Fruit fly (Drosophila melanogaster) whole organism, embryonic: ENCODE results near the gene CG11703.

ENCODE experiments used
- CG10431 ChIP-seq: fragments of 200-800 bp; sonication (Bioruptor generic); optimal IDR thresholded peaks from 3 replicates; lab custom pipeline; 2018; ENCODE audit warnings: missing biosample characterization, mild to moderate bottlenecking, missing genetic modification characterization
- CG11085 ChIP-seq: fragments of 200-800 bp; sonication (Bioruptor generic); IDR thresholded peaks from 2 replicates; pipeline ENCODE4 v1.3.6; 2022; ENCODE audit warnings: missing biosample characterization, missing genetic modification characterization
- CG13296 ChIP-seq: fragments of 200-800 bp; sonication (Bioruptor generic); optimal IDR thresholded peaks from 3 replicates; lab custom pipeline; 2018; ENCODE audit warnings: missing biosample characterization, mild to moderate bottlenecking, missing genetic modification characterization
- CG13424 ChIP-seq: fragments of 200-800 bp; sonication (Bioruptor generic); optimal IDR thresholded peaks from 2 replicates; lab custom pipeline; 2019; ENCODE audit warnings: missing biosample characterization, mild to moderate bottlenecking, missing genetic modification characterization, moderate library complexity
- CG13624 ChIP-seq: fragments of 200-800 bp; sonication (Bioruptor generic); optimal IDR thresholded peaks from 2 replicates; lab custom pipeline; 2016; ENCODE audit warnings: missing biosample characterization, missing genetic modification characterization
- CG2120 ChIP-seq: fragments of 200-800 bp; sonication (Bioruptor generic); optimal IDR thresholded peaks from 3 replicates; lab custom pipeline; 2016; ENCODE audit warnings: missing biosample characterization, missing genetic modification characterization
- CG33557 ChIP-seq: fragments of 200-800 bp; sonication (Bioruptor generic); optimal IDR thresholded peaks from 2 replicates; lab custom pipeline; 2019; ENCODE audit warnings: missing biosample characterization, mild to moderate bottlenecking, missing genetic modification characterization, moderate library complexity
- CG3838 ChIP-seq: fragments of 200-800 bp; sonication (Bioruptor generic); optimal IDR thresholded peaks from 3 replicates; lab custom pipeline; 2016; ENCODE audit warnings: missing biosample characterization, missing genetic modification characterization
- CG43689 ChIP-seq: fragments of 200-800 bp; sonication (Bioruptor generic); IDR thresholded peaks from 2 replicates; pipeline ENCODE4 v1.3.6; 2022; ENCODE audit warnings: missing biosample characterization, missing genetic modification characterization
- CG4820 ChIP-seq: fragments of 200-800 bp; sonication (Bioruptor generic); optimal IDR thresholded peaks from 3 replicates; lab custom pipeline; 2016; ENCODE audit warnings: missing biosample characterization, missing genetic modification characterization
- CG5180 ChIP-seq: fragments of 200-800 bp; sonication (Bioruptor generic); optimal IDR thresholded peaks from 3 replicates; lab custom pipeline; 2017; ENCODE audit warnings: missing biosample characterization, missing genetic modification characterization, mild to moderate bottlenecking, moderate library complexity, missing genetic modification reagents
- CG6689 ChIP-seq: fragments of 200-800 bp; sonication (Bioruptor generic); IDR thresholded peaks from 2 replicates; pipeline ENCODE4 v1.3.6; 2022; ENCODE audit warnings: missing biosample characterization, missing genetic modification characterization
- CG8388 ChIP-seq: fragments of 200-800 bp; sonication (Bioruptor generic); optimal IDR thresholded peaks from 2 replicates; lab custom pipeline; 2019; ENCODE audit warnings: missing biosample characterization, mild to moderate bottlenecking, missing genetic modification characterization, moderate library complexity
- CG9727 ChIP-seq: fragments of 200-800 bp; sonication (Bioruptor generic); optimal IDR thresholded peaks from 3 replicates; lab custom pipeline; 2017; ENCODE audit warnings: missing biosample characterization, mild to moderate bottlenecking, missing genetic modification characterization
- CoRest ChIP-seq: fragments of 200-800 bp; sonication (Bioruptor generic); optimal IDR thresholded peaks from 3 replicates; lab custom pipeline; 2018; ENCODE audit warnings: missing biosample characterization, mild to moderate bottlenecking, missing genetic modification characterization, moderate library complexity
- D ChIP-seq, 2 experiments: fragments of 200-800 bp in 1 of 2; fragments of >200 bp in 1 of 2; sonication (Bioruptor generic) in 1 of 2; optimal IDR thresholded peaks; 2 replicates in 1 of 2; 3 replicates in 1 of 2; lab custom pipeline; 2017; ENCODE audit warnings: mild to moderate bottlenecking in 1 of 2, missing biosample characterization in 1 of 2, missing genetic modification characterization in 1 of 2, missing genetic modification reagents in 1 of 2
- D19A ChIP-seq: fragments of 200-800 bp; optimal IDR thresholded peaks from 3 replicates; lab custom pipeline; 2019; ENCODE audit warnings: missing biosample characterization, mild to moderate bottlenecking, missing genetic modification characterization, moderate library complexity
- Dek ChIP-seq: fragments of 200-800 bp; sonication (Bioruptor generic); optimal IDR thresholded peaks from 3 replicates; lab custom pipeline; 2019; ENCODE audit warnings: missing biosample characterization, mild to moderate bottlenecking, missing genetic modification characterization, moderate library complexity
- Dfd ChIP-seq, 2 experiments: fragments of >200 bp; optimal IDR thresholded peaks; 2 replicates each; lab custom pipeline; 2017; ENCODE audit warnings: missing biosample characterization in 2 of 2, missing genetic modification characterization in 2 of 2
- Doc2 ChIP-seq: fragments of 200-800 bp; sonication (Bioruptor generic); IDR thresholded peaks from 2 replicates; pipeline ENCODE4 v1.3.6; 2022; ENCODE audit warnings: missing biosample characterization, missing genetic modification characterization
- Elba2 ChIP-seq: fragments of 200-800 bp; sonication (Bioruptor generic); optimal IDR thresholded peaks from 3 replicates; lab custom pipeline; 2016; ENCODE audit warnings: missing biosample characterization, missing genetic modification characterization
- Gug ChIP-seq: fragments of 200-800 bp; sonication (Bioruptor generic); IDR thresholded peaks from 4 replicates; pipeline ENCODE4 v1.3.6; 2022; ENCODE audit warnings: missing biosample characterization, missing genetic modification characterization
- HLH4C ChIP-seq: fragments of 200-800 bp; sonication (Bioruptor generic); IDR thresholded peaks from 3 replicates; pipeline ENCODE4 v1.3.6; 2022; ENCODE audit warnings: missing biosample characterization, missing genetic modification characterization; ENCODE audit not compliant: partially characterized antibody
- HLH54F ChIP-seq: fragments of 200-800 bp; sonication (Bioruptor generic); optimal IDR thresholded peaks from 3 replicates; lab custom pipeline; 2016; ENCODE audit warnings: missing biosample characterization, missing genetic modification characterization
- Hey ChIP-seq: fragments of 200-800 bp; sonication (Bioruptor generic); optimal IDR thresholded peaks from 3 replicates; lab custom pipeline; 2018; ENCODE audit warnings: missing biosample characterization, mild to moderate bottlenecking, missing genetic modification characterization
- Optix ChIP-seq: fragments of 200-800 bp; sonication (Bioruptor generic); IDR thresholded peaks from 3 replicates; pipeline ENCODE4 v1.3.6; 2022; ENCODE audit warnings: missing biosample characterization, missing genetic modification characterization
- Usf ChIP-seq: fragments of 200-800 bp; sonication (Bioruptor generic); optimal IDR thresholded peaks from 2 replicates; lab custom pipeline; 2017; ENCODE audit warnings: missing genotype, missing biosample characterization, missing genetic modification characterization
- YL-1 ChIP-seq: fragments of 200-800 bp; sonication (Bioruptor generic); optimal IDR thresholded peaks from 3 replicates; lab custom pipeline; 2017; ENCODE audit warnings: missing biosample characterization, mild to moderate bottlenecking, missing genetic modification characterization
- bsh ChIP-seq, 2 experiments: fragments of 200-800 bp; sonication (Bioruptor generic); optimal IDR thresholded peaks; 2 replicates each; lab custom pipeline; 2017 to 2018; ENCODE audit warnings: mild to moderate bottlenecking in 2 of 2, missing biosample characterization in 2 of 2, missing genetic modification characterization in 2 of 2, moderate library complexity in 1 of 2
- cg ChIP-seq: fragments of 200-800 bp; sonication (Bioruptor generic); optimal IDR thresholded peaks from 3 replicates; lab custom pipeline; 2019; ENCODE audit warnings: missing biosample characterization, mild to moderate bottlenecking, missing genetic modification characterization, moderate library complexity
- dan ChIP-seq: fragments of 200-800 bp; sonication (Bioruptor generic); IDR thresholded peaks from 2 replicates; pipeline ENCODE4 v1.3.6; 2022; ENCODE audit warnings: missing biosample characterization, missing genetic modification characterization
- dmrt99B ChIP-seq: fragments of 200-800 bp; sonication (Bioruptor generic); optimal IDR thresholded peaks from 2 replicates; lab custom pipeline; 2018; ENCODE audit warnings: missing biosample characterization, mild to moderate bottlenecking, missing genetic modification characterization, moderate library complexity
- esg ChIP-seq: fragments of 200-800 bp; sonication (Bioruptor generic); conservative IDR thresholded peaks from 2 replicates; pipeline ENCODE4 v1.3.6; 2022; ENCODE audit warnings: missing biosample characterization, missing genetic modification characterization
- ewg ChIP-seq: fragments of 200-800 bp; sonication (Bioruptor generic); optimal IDR thresholded peaks from 3 replicates; lab custom pipeline; 2017; ENCODE audit warnings: mild to moderate bottlenecking, missing biosample characterization, missing genetic modification reagents, missing genetic modification characterization
- fu2 ChIP-seq: fragments of 200-800 bp; sonication (Bioruptor generic); optimal IDR thresholded peaks from 2 replicates; lab custom pipeline; 2016; ENCODE audit warnings: missing biosample characterization, missing genetic modification characterization
- gcm ChIP-seq: fragments of 200-800 bp; sonication (Bioruptor generic); optimal IDR thresholded peaks from 2 replicates; lab custom pipeline; 2019; ENCODE audit warnings: missing biosample characterization, mild to moderate bottlenecking, missing genetic modification characterization, moderate library complexity
- hth ChIP-seq: fragments of >200 bp; optimal IDR thresholded peaks from 2 replicates; lab custom pipeline; 2017; ENCODE audit warnings: inconsistent platforms
- insv ChIP-seq, 2 experiments: fragments of 200-800 bp; sonication (Bioruptor generic); optimal IDR thresholded peaks; 3 replicates each; lab custom pipeline; 2016 to 2018; ENCODE audit warnings: missing biosample characterization in 2 of 2, missing genetic modification characterization in 2 of 2
- mam ChIP-seq: fragments of 200-800 bp; sonication (Bioruptor generic); optimal IDR thresholded peaks from 3 replicates; lab custom pipeline; 2016; ENCODE audit warnings: missing biosample characterization, missing genetic modification characterization
- p53 ChIP-seq: fragments of 200-800 bp; sonication (Bioruptor generic); optimal IDR thresholded peaks from 2 replicates; lab custom pipeline; 2016; ENCODE audit warnings: missing biosample characterization, missing genetic modification characterization
- pan ChIP-seq, 4 experiments: fragments of >200 bp in 3 of 4; fragments of 200-800 bp in 1 of 4; sonication (Bioruptor generic) in 1 of 4; optimal IDR thresholded peaks in 3 of 4; IDR thresholded peaks in 1 of 4; 2 replicates each; pipeline versions ENCODE4 v1.3.6 to Lab custom; 2017 to 2022; ENCODE audit warnings: missing biosample characterization in 2 of 4, missing genetic modification characterization in 2 of 4, mixed read lengths in 1 of 4
- pfk ChIP-seq: fragments of 200-800 bp; sonication (Bioruptor generic); optimal IDR thresholded peaks from 2 replicates; lab custom pipeline; 2018; ENCODE audit warnings: missing biosample characterization, mild to moderate bottlenecking, missing genetic modification characterization, moderate library complexity
- salm ChIP-seq: fragments of 200-800 bp; sonication (Bioruptor generic); optimal IDR thresholded peaks from 2 replicates; lab custom pipeline; 2018; ENCODE audit warnings: missing biosample characterization, mild to moderate bottlenecking, missing genetic modification characterization
- slou ChIP-seq: fragments of 200-800 bp; sonication (Bioruptor generic); optimal IDR thresholded peaks from 3 replicates; lab custom pipeline; 2016; ENCODE audit warnings: missing biosample characterization, missing genetic modification characterization
- so ChIP-seq: fragments of 200-800 bp; sonication (Bioruptor generic); IDR thresholded peaks from 3 replicates; pipeline ENCODE4 v1.3.6; 2022; ENCODE audit warnings: missing biosample characterization, missing genetic modification characterization
- tap ChIP-seq: fragments of 200-800 bp; optimal IDR thresholded peaks from 3 replicates; lab custom pipeline; 2019; ENCODE audit warnings: missing biosample characterization, mild to moderate bottlenecking, missing genetic modification characterization, moderate library complexity
- tll ChIP-seq, 2 experiments: fragments of 200-800 bp in 1 of 2; fragments of >200 bp in 1 of 2; sonication (Bioruptor generic) in 1 of 2; optimal IDR thresholded peaks; 2 replicates each; lab custom pipeline; 2017 to 2019; ENCODE audit warnings: missing biosample characterization in 2 of 2, missing genetic modification characterization in 2 of 2, mild to moderate bottlenecking in 1 of 2, moderate library complexity in 1 of 2
- trem ChIP-seq: fragments of 200-800 bp; optimal IDR thresholded peaks from 3 replicates; lab custom pipeline; 2019; ENCODE audit warnings: missing biosample characterization, mild to moderate bottlenecking, missing genetic modification characterization, moderate library complexity
- wek ChIP-seq: fragments of 200-800 bp; sonication (Bioruptor generic); optimal IDR thresholded peaks from 3 replicates; lab custom pipeline; 2018; ENCODE audit warnings: missing biosample characterization, mild to moderate bottlenecking, missing genetic modification characterization, moderate library complexity
- zfh2 ChIP-seq: fragments of 200-800 bp; sonication (Bioruptor generic); optimal IDR thresholded peaks from 2 replicates; lab custom pipeline; 2016; ENCODE audit warnings: missing biosample characterization, missing genetic modification characterization

The CG11703 gene

DNA sequence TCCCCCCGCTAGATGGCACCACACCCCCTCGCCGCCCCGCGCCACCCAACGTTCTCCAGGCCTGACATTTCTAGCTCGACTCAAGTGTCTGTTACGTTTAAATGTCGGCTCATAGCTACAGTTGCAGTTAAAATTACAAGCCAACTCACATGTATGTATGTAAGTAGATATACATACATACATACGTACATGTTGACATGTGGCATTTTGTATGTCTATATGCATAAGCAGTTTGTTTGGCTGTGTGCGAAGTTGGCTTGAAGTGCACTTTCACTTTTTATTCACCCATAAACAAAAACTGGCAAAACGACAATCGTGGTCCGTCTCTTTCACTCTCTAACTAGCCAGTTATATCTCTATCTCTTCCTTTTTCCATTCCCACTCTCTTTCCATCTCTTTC, 45.1 kb downstream of the CG11703 start (continued):
- TF ChIP-seq CG9727 (GFP tag; lab: Kevin White, UChicago) (no peak), D19A (tag; lab: Kevin White, UChicago) (no peak), CG3838 (GFP tag; lab: Kevin White, UChicago) (no peak), CG2120 (GFP tag; lab: Kevin White, UChicago) (no peak), Optix (GFP tag; lab: Robert Waterston, UW) (no peak), CG33557 (GFP tag; lab: Kevin White, UChicago) (no peak), p53 (GFP tag; lab: Kevin White, UChicago) (no peak), dan (no peak), CG6689 (GFP tag; lab: Robert Waterston, UW) (no peak), so (no peak), Doc2 (GFP tag; lab: Robert Waterston, UW) (no peak), CG4820 (GFP tag; lab: Kevin White, UChicago) (no peak), tll (GFP tag; optimal IDR thresholded peaks at IDR 0.05; lab: Kevin White, UChicago) (no peak), insv (GFP tag; optimal IDR thresholded peaks at IDR 0.05; lab: Kevin White, UChicago) (no peak), Gug (GFP tag; lab: Robert Waterston, UW) (no peak), salm (tag; lab: Kevin White, UChicago) (no peak), Hey (tag; lab: Kevin White, UChicago) (no peak), YL-1 (GFP tag; lab: Kevin White, UChicago) (no peak), CG8388 (peak; percentile 19), Dfd (GFP tag; optimal IDR thresholded peaks at IDR 0.05; lab: Kevin White, UChicago) (no peak), CG5180 (GFP tag; lab: Kevin White, UChicago) (peak; percentile 37), pfk (GFP tag; lab: Kevin White, UChicago) (no peak), tap (tag; lab: Kevin White, UChicago) (no peak), zfh2 (no peak), dmrt99B (tag; lab: Kevin White, UChicago) (peak; percentile 48), HLH54F (no peak), D (optimal IDR thresholded peaks at IDR 0.05; lab: Kevin White, UChicago) (no peak), D (GFP tag; optimal IDR thresholded peaks at IDR 0.05; lab: Kevin White, UChicago) (peak; percentile 56), gcm (GFP tag; lab: Kevin White, UChicago) (no peak), bsh (GFP tag; optimal IDR thresholded peaks at IDR 0.05; lab: Kevin White, UChicago) (peak; percentile 4 to 37), mam (no peak), CG13424 (tag; lab: Kevin White, UChicago) (peak; percentile 4), wek (GFP tag; lab: Kevin White, UChicago) (peak; percentile 49), pan (optimal IDR thresholded peaks at IDR 0.05; lab: Kevin White, UChicago) (no peak), pan (GFP tag; optimal IDR thresholded peaks at IDR 0.05 in 1 of 2, IDR thresholded peaks at IDR 0.05 in 1 of 2) (no peak), esg (no peak), cg (GFP tag; lab: Kevin White, UChicago) (peak; percentile 17), CoRest (tag; lab: Kevin White, UChicago) (no peak), CG43689 (GFP tag; lab: Robert Waterston, UW) (no peak), ewg (GFP tag; lab: Kevin White, UChicago) (peak; percentile 42), HLH4C (GFP tag; lab: Robert Waterston, UW) (no peak), Usf (GFP tag; lab: Kevin White, UChicago) (no peak), slou (no peak), hth (lab: Kevin White, UChicago) (no peak), CG13296 (GFP tag; lab: Kevin White, UChicago) (no peak), Dek (tag; lab: Kevin White, UChicago) (no peak), CG10431 (GFP tag; lab: Kevin White, UChicago) (no peak), trem (no peak), fu2 (GFP tag; lab: Kevin White, UChicago) (no peak), Elba2 (GFP tag; lab: Kevin White, UChicago) (no peak), CG13624 (GFP tag; lab: Kevin White, UChicago) (no peak), CG11085 (GFP tag; lab: Robert Waterston, UW) (no peak)
